Worm (Caenorhabditis elegans) whole organism, L2 larva: Measurements from ENCODE around the gene unc-32.

ENCODE experiments used
- F13H6.1 ChIP-seq: sonication (generic microtip); optimal IDR thresholded peaks from 2 replicates; lab custom pipeline; 2016; ENCODE audit warnings: missing genetic modification characterization, missing compliant biosample characterization
- Y55F3AM.14 ChIP-seq: fragments of 200-800 bp; sonication (Bioruptor generic); optimal IDR thresholded peaks from 2 replicates; lab custom pipeline; 2018; ENCODE audit warnings: mild to moderate bottlenecking, missing genetic modification characterization, missing compliant biosample characterization
- ZK546.5 ChIP-seq: sonication (generic microtip); optimal IDR thresholded peaks from 2 replicates; lab custom pipeline; 2017; ENCODE audit warnings: missing biosample characterization, missing genetic modification characterization
- alr-1 ChIP-seq: fragments of 150-350 bp; optimal IDR thresholded peaks from 2 replicates; lab custom pipeline; 2014; ENCODE audit warnings: missing biosample characterization, missing genetic modification characterization
- aly-2 ChIP-seq: fragments of 150-350 bp; optimal IDR thresholded peaks from 2 replicates; lab custom pipeline; 2014; ENCODE audit warnings: missing biosample characterization, missing genetic modification characterization
- ama-1 ChIP-seq: fragments of 150-350 bp; optimal IDR thresholded peaks from 2 replicates; lab custom pipeline; 2018; ENCODE audit warnings: inconsistent platforms
- blmp-1 ChIP-seq: sonication (generic microtip); optimal IDR thresholded peaks from 2 replicates; lab custom pipeline; 2017; ENCODE audit warnings: missing genetic modification characterization, mild to moderate bottlenecking, missing compliant biosample characterization, antibody characterized with exemption, moderate library complexity; ENCODE audit not compliant: insufficient read depth
- ceh-82 ChIP-seq: fragments of 150-350 bp; optimal IDR thresholded peaks from 2 replicates; lab custom pipeline; 2014; ENCODE audit warnings: missing biosample characterization, missing genetic modification characterization
- crh-2 ChIP-seq: sonication (generic microtip); optimal IDR thresholded peaks from 2 replicates; lab custom pipeline; 2017; ENCODE audit warnings: missing biosample characterization, missing genetic modification characterization
- dmd-4 ChIP-seq: sonication (generic microtip); optimal IDR thresholded peaks from 2 replicates; lab custom pipeline; 2017; ENCODE audit warnings: missing biosample characterization, missing genetic modification characterization
- elt-3 ChIP-seq: sonication (generic microtip); optimal IDR thresholded peaks from 2 replicates; lab custom pipeline; 2017; ENCODE audit warnings: missing biosample characterization, missing genetic modification characterization
- fos-1 ChIP-seq: fragments of 150-350 bp; optimal IDR thresholded peaks from 2 replicates; lab custom pipeline; 2014; ENCODE audit warnings: missing biosample characterization, missing genetic modification characterization
- gmeb-1 ChIP-seq: fragments of 150-350 bp; optimal IDR thresholded peaks from 2 replicates; lab custom pipeline; 2014; ENCODE audit warnings: missing biosample characterization, missing genetic modification characterization
- lin-11 ChIP-seq: fragments of 150-350 bp; sonication (generic microtip); optimal IDR thresholded peaks from 2 replicates; lab custom pipeline; 2014; ENCODE audit warnings: missing biosample characterization, missing genetic modification characterization, inconsistent platforms, mixed read lengths
- lin-13 ChIP-seq: fragments of 150-350 bp; optimal IDR thresholded peaks from 2 replicates; lab custom pipeline; 2014; ENCODE audit warnings: missing biosample characterization, missing genetic modification reagents, missing genetic modification characterization
- lin-39 ChIP-seq: fragments of 150-350 bp; optimal IDR thresholded peaks from 2 replicates; lab custom pipeline; 2014; ENCODE audit warnings: missing biosample characterization, missing genetic modification reagents, missing genetic modification characterization
- lsy-2 ChIP-seq, 2 experiments: fragments of 150-350 bp in 1 of 2; sonication (generic microtip) in 1 of 2; optimal IDR thresholded peaks; 2 replicates each; lab custom pipeline; 2014 to 2017; ENCODE audit warnings: missing biosample characterization in 2 of 2, missing genetic modification characterization in 2 of 2
- mab-5 ChIP-seq: fragments of 150-350 bp; optimal IDR thresholded peaks from 2 replicates; lab custom pipeline; 2014; ENCODE audit warnings: missing biosample characterization, missing genetic modification characterization
- mbf-1 ChIP-seq: sonication (generic microtip); optimal IDR thresholded peaks from 2 replicates; lab custom pipeline; 2017; ENCODE audit warnings: missing biosample characterization, missing genetic modification characterization
- nhr-11 ChIP-seq: fragments of 150-350 bp; optimal IDR thresholded peaks from 2 replicates; lab custom pipeline; 2014; ENCODE audit warnings: missing biosample characterization, missing genetic modification characterization
- nhr-12 ChIP-seq: fragments of 150-350 bp; optimal IDR thresholded peaks from 2 replicates; lab custom pipeline; 2014; ENCODE audit warnings: missing biosample characterization, missing genetic modification characterization
- nhr-237 ChIP-seq: fragments of 150-350 bp; optimal IDR thresholded peaks from 2 replicates; lab custom pipeline; 2014; ENCODE audit warnings: missing biosample characterization, missing genetic modification characterization
- nhr-25 ChIP-seq: fragments of 150-350 bp; sonication (generic microtip); optimal IDR thresholded peaks from 3 replicates; lab custom pipeline; 2014; ENCODE audit warnings: missing biosample characterization, missing genetic modification characterization
- peb-1 ChIP-seq: fragments of 150-350 bp; optimal IDR thresholded peaks from 2 replicates; lab custom pipeline; 2014; ENCODE audit warnings: missing biosample characterization, missing genetic modification characterization
- sem-4 ChIP-seq: fragments of 150-350 bp; optimal IDR thresholded peaks from 2 replicates; lab custom pipeline; 2014; ENCODE audit warnings: missing biosample characterization, missing genetic modification reagents, missing genetic modification characterization
- sma-3 ChIP-seq: sonication (generic microtip); optimal IDR thresholded peaks from 2 replicates; lab custom pipeline; 2016; ENCODE audit warnings: missing genetic modification reagents, missing genetic modification characterization, missing compliant biosample characterization
- sma-9 ChIP-seq, 2 experiments: fragments of 150-350 bp in 1 of 2; sonication (generic microtip) in 1 of 2; optimal IDR thresholded peaks; 2 replicates each; lab custom pipeline; 2014 to 2016; ENCODE audit warnings: missing genetic modification characterization in 2 of 2, mild to moderate bottlenecking in 1 of 2, missing biosample characterization in 1 of 2, missing compliant biosample characterization in 1 of 2, missing genetic modification reagents in 1 of 2, moderate library complexity in 1 of 2
- unc-55 ChIP-seq: fragments of 150-350 bp; sonication (generic microtip); optimal IDR thresholded peaks from 3 replicates; lab custom pipeline; 2014; ENCODE audit warnings: missing biosample characterization, missing genetic modification reagents, missing genetic modification characterization
- unc-62 ChIP-seq: fragments of 150-350 bp; optimal IDR thresholded peaks from 2 replicates; lab custom pipeline; 2014; ENCODE audit warnings: missing biosample characterization, missing genetic modification reagents, missing genetic modification characterization
- ztf-1 ChIP-seq: fragments of 200-800 bp; sonication (Bioruptor generic); conservative IDR thresholded peaks from 2 replicates; pipeline ENCODE4 v1.3.6; 2022; ENCODE audit warnings: missing genetic modification characterization, missing compliant biosample characterization
- ztf-11 ChIP-seq: sonication (generic microtip); optimal IDR thresholded peaks from 2 replicates; lab custom pipeline; 2017; ENCODE audit warnings: missing biosample characterization, missing genetic modification characterization
- ztf-4 ChIP-seq: fragments of 150-350 bp; optimal IDR thresholded peaks from 2 replicates; lab custom pipeline; 2014; ENCODE audit warnings: missing biosample characterization, missing genetic modification characterization

Gene unc-32

DNA sequence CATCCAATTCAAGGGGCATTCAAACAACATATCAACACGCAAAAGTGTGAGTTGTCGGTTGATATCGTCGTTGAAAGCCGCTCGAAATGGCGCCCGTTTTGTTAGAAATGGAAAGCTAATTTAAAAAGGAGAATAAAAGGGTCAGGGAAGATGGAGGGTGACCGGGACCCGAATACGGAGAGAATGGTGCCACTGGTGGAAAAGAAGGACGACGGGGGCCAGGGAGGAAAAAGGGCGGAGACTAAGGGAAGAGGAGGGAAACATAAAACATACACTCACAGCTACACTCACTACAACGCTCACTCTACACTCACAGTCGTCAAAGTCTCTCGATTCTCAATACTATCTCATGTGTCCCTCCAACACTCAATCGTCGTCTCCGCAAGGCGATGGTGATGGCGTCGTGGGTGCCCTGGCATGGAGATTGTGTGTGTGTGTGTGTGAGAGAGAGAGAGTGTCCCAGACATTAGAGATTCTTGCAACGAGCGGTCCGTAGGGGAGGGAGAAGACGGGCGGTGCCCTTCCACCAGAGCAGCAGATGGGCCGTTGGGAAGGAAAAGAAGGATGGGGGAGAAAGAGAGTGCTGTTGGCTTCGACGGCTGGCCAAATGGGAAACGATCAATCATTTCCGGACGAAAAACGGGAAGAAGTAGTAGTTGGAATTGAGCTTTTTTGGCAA, 31.3 kb upstream of the unc-32 start (continued):
- TF ChIP-seq fos-1 (tag; lab: Kevin White, UChicago) = peak; percentile 53
- TF ChIP-seq unc-55 = peak; percentile 87
- peak; percentile 92 for TF ChIP-seq ama-1
- TF ChIP-seq ZK546.5 = no peak
- peak; percentile 91 for TF ChIP-seq sem-4

DNA sequence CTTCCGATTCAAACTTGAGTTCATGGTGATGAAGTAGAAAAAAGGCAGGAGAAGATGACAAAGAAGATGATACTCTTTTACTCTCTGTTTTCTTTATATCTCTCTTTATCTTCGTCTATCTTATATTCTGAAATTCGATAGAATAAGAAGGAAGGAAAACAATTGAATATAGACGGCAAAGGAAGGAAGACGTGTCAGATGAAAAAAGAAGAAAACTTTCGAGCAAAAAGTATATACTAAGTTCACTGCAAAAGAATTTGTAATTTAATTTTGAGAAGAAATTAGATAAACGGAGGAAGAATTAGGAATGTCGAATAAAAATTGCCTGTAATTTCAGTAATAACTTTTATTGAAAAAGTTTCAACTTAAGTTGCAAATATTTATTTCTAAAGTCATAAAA, 28.4 kb upstream of the unc-32 start, which contains the start of gene K01F9.2:
TSS of gene K01F9.2 (minus strand) at position 127 of the 400 bp plus-strand sequence.
- TF ChIP-seq dmd-4 (tag; lab: Kevin White, UChicago) (no peak), ztf-1 (no peak), nhr-25 (no peak), sem-4 (no peak), elt-3 (tag; lab: Kevin White, UChicago) (no peak), lsy-2 (tag; optimal IDR thresholded peaks at IDR 0.05; lab: Kevin White, UChicago) (peak in 1 of 2 experiments; percentile 22), ztf-11 (tag; lab: Kevin White, UChicago) (no peak), aly-2 (tag; lab: Kevin White, UChicago) (no peak)

DNA sequence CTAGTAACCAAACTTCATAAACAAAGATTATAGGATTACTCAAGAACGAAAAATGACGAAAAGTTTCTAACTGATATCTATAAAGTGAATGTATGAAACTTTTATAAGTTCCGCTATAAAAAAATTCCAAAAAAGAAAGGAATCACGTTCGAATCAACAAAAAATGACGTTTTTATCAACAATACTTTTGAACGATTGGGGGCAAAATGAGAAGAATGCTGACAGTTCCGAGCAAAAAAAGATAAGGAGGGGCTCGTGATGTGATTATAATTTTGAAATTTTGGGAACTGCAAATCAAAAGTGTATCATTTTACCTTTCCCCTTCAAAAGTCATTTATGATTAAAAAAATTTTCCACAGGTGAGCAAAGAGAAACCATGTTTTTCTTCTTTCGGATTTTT, 26.5 kb upstream of the unc-32 start:
- TF ChIP-seq sma-9 (GFP tag; optimal IDR thresholded peaks at IDR 0.05; lab: Kevin White, UChicago) (peak; percentile 5), sma-9 (tag; optimal IDR thresholded peaks at IDR 0.05; lab: Kevin White, UChicago) (no peak), Y55F3AM.14 (GFP tag; lab: Kevin White, UChicago) (no peak), crh-2 (tag; lab: Kevin White, UChicago) (no peak), alr-1 (tag; lab: Kevin White, UChicago) (no peak), nhr-12 (tag; lab: Kevin White, UChicago) (no peak), unc-55 (peak; percentile 72), fos-1 (tag; lab: Kevin White, UChicago) (peak; percentile 84)

ce11 chrIII:8882333-8882732, 23.1 kb upstream of the unc-32 start:
- no peak for TF ChIP-seq lin-13
- no peak for TF ChIP-seq lin-39 (tag; lab: Kevin White, UChicago)
- no peak for TF ChIP-seq unc-55
- no peak for TF ChIP-seq lin-11
- no peak for TF ChIP-seq aly-2 (tag; lab: Kevin White, UChicago)
- TF ChIP-seq nhr-11 = no peak
- TF ChIP-seq Y55F3AM.14 (GFP tag; lab: Kevin White, UChicago) = no peak
- no peak for TF ChIP-seq ZK546.5
- TF ChIP-seq ama-1 = no peak
- TF ChIP-seq mab-5 = no peak
- no peak for TF ChIP-seq nhr-237 (tag; lab: Kevin White, UChicago)
- no peak for TF ChIP-seq sma-3
- TF ChIP-seq dmd-4 (tag; lab: Kevin White, UChicago) = no peak
- no peak for TF ChIP-seq ceh-82 (tag; lab: Kevin White, UChicago)

- TF ChIP-seq ztf-4 (tag; lab: Kevin White, UChicago) (no peak), ama-1 (no peak), nhr-25 (no peak), unc-62 (GFP tag; lab: Kevin White, UChicago) (no peak), gmeb-1 (tag; lab: Kevin White, UChicago) (no peak), elt-3 (tag; lab: Kevin White, UChicago) (no peak), alr-1 (tag; lab: Kevin White, UChicago) (no peak), sem-4 (no peak), mbf-1 (tag; lab: Kevin White, UChicago) (no peak), crh-2 (tag; lab: Kevin White, UChicago) (no peak), ceh-82 (tag; lab: Kevin White, UChicago) (no peak), ztf-1 (no peak), blmp-1 (tag; lab: Kevin White, UChicago) (no peak), F13H6.1 (tag; lab: Kevin White, UChicago) (no peak), nhr-237 (tag; lab: Kevin White, UChicago) (no peak), lin-13 (no peak), peb-1 (tag; lab: Kevin White, UChicago) (no peak)
- TF ChIP-seq, all 48 proteins: peak for 0
Observed at ce11 chrIII:8885150-8885549, 20.3 kb upstream of the unc-32 start, which contains the start of gene svop-1. Gene svop-1, minus strand, starts transcription at chrIII:8885488.
